Worm (Caenorhabditis elegans): ENCODE data around the gene acp-4.

The acp-4 gene

ce11 chrII:8466874-8467273 is 32.0 kb upstream of the acp-4 start, which contains the start of gene F22B5.10:
Gene F22B5.10, plus strand, starts transcription at chrII:8467174.
- TF ChIP-seq skn-1 (tag; optimal IDR thresholded peaks at IDR 0.05): no peak
- TF ChIP-seq elt-3 (tag; optimal IDR thresholded peaks at IDR 0.05): no peak
- no peak for TF ChIP-seq lin-14 (GFP tag; optimal IDR thresholded peaks at IDR 0.05)
- TF ChIP-seq unc-86 (tag; optimal IDR thresholded peaks at IDR 0.05): no peak
- no peak for TF ChIP-seq nhr-84 (tag; optimal IDR thresholded peaks at IDR 0.05)
- TF ChIP-seq fkh-8 (tag; optimal IDR thresholded peaks at IDR 0.05): no peak
- no peak for TF ChIP-seq lsy-2 (tag; optimal IDR thresholded peaks at IDR 0.05)
- no peak for TF ChIP-seq C04F5.9 (tag; optimal IDR thresholded peaks at IDR 0.05)
- no peak for TF ChIP-seq dpl-1 (GFP tag; optimal IDR thresholded peaks at IDR 0.05)
- no peak for TF ChIP-seq unc-30 (tag; optimal IDR thresholded peaks at IDR 0.05)

- TF ChIP-seq ama-1 (optimal IDR thresholded peaks at IDR 0.05) (peak; percentile 17), mep-1 (tag; optimal IDR thresholded peaks at IDR 0.05) (peak; percentile 70), efl-1 (optimal IDR thresholded peaks at IDR 0.05) (peak; percentile 1 to 8), efl-1 (GFP tag; optimal IDR thresholded peaks at IDR 0.05 in 1 of 2) (peak in 1 of 2 experiments; percentile 36), unc-30 (tag; optimal IDR thresholded peaks at IDR 0.05) (no peak), jun-1 (tag; optimal IDR thresholded peaks at IDR 0.05) (no peak), F16B12.6 (tag; optimal IDR thresholded peaks at IDR 0.05) (peak; percentile 78), nhr-71 (tag; optimal IDR thresholded peaks at IDR 0.05) (peak; percentile 30), nhr-20 (tag; optimal IDR thresholded peaks at IDR 0.05) (peak; percentile 5), unc-130 (tag; optimal IDR thresholded peaks at IDR 0.05) (peak; percentile 38), nhr-11 (tag; optimal IDR thresholded peaks at IDR 0.05) (no peak), snpc-4 (tag; optimal IDR thresholded peaks at IDR 0.05) (peak; percentile 12), lsy-2 (tag; optimal IDR thresholded peaks at IDR 0.05) (peak; percentile 33 to 59), hpl-2 (GFP tag; optimal IDR thresholded peaks at IDR 0.05) (no peak), aly-2 (tag; optimal IDR thresholded peaks at IDR 0.05) (peak; percentile 46), dpl-1 (GFP tag; optimal IDR thresholded peaks at IDR 0.05) (peak in 1 of 3 experiments; percentile 52), lin-35 (GFP tag; optimal IDR thresholded peaks at IDR 0.05) (peak in 1 of 2 experiments; percentile 28), lin-39 (tag; optimal IDR thresholded peaks at IDR 0.05) (no peak), nhr-85 (tag) (peak; percentile 38), swsn-7 (tag; optimal IDR thresholded peaks at IDR 0.05) (peak; percentile 8), xbp-1 (tag; optimal IDR thresholded peaks at IDR 0.05) (peak; percentile 13), snu-23 (GFP tag; optimal IDR thresholded peaks at IDR 0.05) (peak; percentile 31), skn-1 (tag; optimal IDR thresholded peaks at IDR 0.05) (peak; percentile 25), nhr-19 (GFP tag; conservative IDR thresholded peaks at IDR 0.05) (no peak), blmp-1 (tag; optimal IDR thresholded peaks at IDR 0.05) (peak; percentile 52)
Observed at ce11 chrII:8464448-8464898, 29.6 kb upstream of the acp-4 start, which contains the start of gene fars-3. Gene fars-3, plus strand, starts transcription at chrII:8464848.

- TF ChIP-seq lsy-2 (tag; optimal IDR thresholded peaks at IDR 0.05) (peak in 1 of 2 experiments; percentile 33), tbx-2 (tag; optimal IDR thresholded peaks at IDR 0.05) (no peak), C16A3.4 (tag; optimal IDR thresholded peaks at IDR 0.05) (no peak), zag-1 (tag; optimal IDR thresholded peaks at IDR 0.05) (no peak), nhr-19 (GFP tag; conservative IDR thresholded peaks at IDR 0.05) (no peak), nhr-47 (tag; optimal IDR thresholded peaks at IDR 0.05) (peak; percentile 2), nhr-71 (tag; optimal IDR thresholded peaks at IDR 0.05) (peak; percentile 14), unc-30 (tag; optimal IDR thresholded peaks at IDR 0.05) (no peak), snpc-4 (tag; optimal IDR thresholded peaks at IDR 0.05) (no peak), mep-1 (tag; optimal IDR thresholded peaks at IDR 0.05) (no peak), F16B12.6 (tag; optimal IDR thresholded peaks at IDR 0.05) (peak; percentile 48), fkh-10 (GFP tag; optimal IDR thresholded peaks at IDR 0.05) (no peak), nhr-90 (tag; optimal IDR thresholded peaks at IDR 0.05; ENCODE audit: poor library complexity) (no peak), lin-15B (tag; optimal IDR thresholded peaks at IDR 0.05) (no peak), skn-1 (tag; optimal IDR thresholded peaks at IDR 0.05) (peak; percentile 50), blmp-1 (tag; optimal IDR thresholded peaks at IDR 0.05) (peak; percentile 1), unc-130 (tag; optimal IDR thresholded peaks at IDR 0.05) (no peak), ceh-63 (GFP tag; optimal IDR thresholded peaks at IDR 0.05) (no peak), ets-5 (GFP tag; IDR thresholded peaks at IDR 0.05) (no peak), ceh-82 (tag; optimal IDR thresholded peaks at IDR 0.05) (peak in 1 of 3 experiments; percentile 32), mef-2 (tag; optimal IDR thresholded peaks at IDR 0.05) (no peak), C04F5.9 (tag; optimal IDR thresholded peaks at IDR 0.05) (no peak), zip-4 (GFP tag; optimal IDR thresholded peaks at IDR 0.05) (peak; percentile 70), lin-13 (GFP tag; optimal IDR thresholded peaks at IDR 0.05) (no peak), hlh-17 (GFP tag; optimal IDR thresholded peaks at IDR 0.05; ENCODE audit: borderline replicate concordance) (no peak), pax-3 (tag; optimal IDR thresholded peaks at IDR 0.05) (no peak), efl-1 (optimal IDR thresholded peaks at IDR 0.05) (no peak), efl-1 (GFP tag; optimal IDR thresholded peaks at IDR 0.05 in 1 of 2) (peak; percentile 19 to 57), unc-62 (GFP tag; optimal IDR thresholded peaks at IDR 0.05) (no peak), aha-1 (tag; optimal IDR thresholded peaks at IDR 0.05) (no peak), elt-3 (tag; optimal IDR thresholded peaks at IDR 0.05) (no peak), nhr-28 (tag; optimal IDR thresholded peaks at IDR 0.05) (no peak)
Observed at ce11 chrII:8457438-8457837, 22.5 kb upstream of the acp-4 start, which contains the start of gene zyg-9. Gene zyg-9, plus strand, starts transcription at chrII:8457818.

Measured in whole organism, L1 larva.